Worm (Caenorhabditis elegans) whole organism, late embryonic: ENCODE data around the gene Y69A2AR.23.

Source experiments
- che-1 ChIP-seq: sonication (generic microtip); optimal IDR thresholded peaks from 2 replicates; lab custom pipeline; 2016; ENCODE audit warnings: mild to moderate bottlenecking, missing genetic modification characterization, missing compliant biosample characterization
- eyg-1 ChIP-seq: sonication (generic microtip); optimal IDR thresholded peaks from 2 replicates; lab custom pipeline; 2016; ENCODE audit warnings: missing genotype, missing genetic modification characterization, missing compliant biosample characterization
- hlh-13 ChIP-seq: fragments of 200-800 bp; sonication (Bioruptor generic); optimal IDR thresholded peaks from 2 replicates; lab custom pipeline; 2018; ENCODE audit warnings: mild to moderate bottlenecking, missing genetic modification characterization, missing compliant biosample characterization
- lim-6 ChIP-seq: sonication (generic microtip); optimal IDR thresholded peaks from 2 replicates; lab custom pipeline; 2016; ENCODE audit warnings: missing genetic modification characterization, missing compliant biosample characterization
- pax-1 ChIP-seq: fragments of 150-350 bp; optimal IDR thresholded peaks from 2 replicates; lab custom pipeline; 2014; ENCODE audit warnings: missing biosample characterization, missing genetic modification characterization
- sox-2 ChIP-seq: fragments of 200-800 bp; sonication (Bioruptor generic); IDR thresholded peaks from 2 replicates; pipeline ENCODE4 v1.3.6; 2022; ENCODE audit warnings: missing genetic modification reagents, missing genetic modification characterization, missing compliant biosample characterization
- syd-9 ChIP-seq: sonication (generic microtip); optimal IDR thresholded peaks from 2 replicates; lab custom pipeline; 2016; ENCODE audit warnings: mild to moderate bottlenecking, missing genetic modification characterization, moderate library complexity, missing compliant biosample characterization

- TF ChIP-seq syd-9 (tag; lab: Kevin White, UChicago) (no peak), eyg-1 (tag; lab: Kevin White, UChicago) (no peak), lim-6 (tag; lab: Kevin White, UChicago) (no peak), pax-1 (no peak), che-1 (tag; lab: Kevin White, UChicago) (no peak), sox-2 (GFP tag; lab: Robert Waterston, UW) (no peak), hlh-13 (GFP tag; lab: Kevin White, UChicago) (no peak)
Measured at ce11 chrIV:2526836-2527235, 24.6 kb downstream of the Y69A2AR.23 start.
